Worm (Caenorhabditis elegans) whole organism, L3 larva: Measurements from ENCODE around the gene wrm-1.
A peak's percentile ranks its signal among the peaks of the same experiment; 100 is the strongest.

ENCODE experiments used
- R02D3.7 ChIP-seq: fragments of 150-350 bp; optimal IDR thresholded peaks from 2 replicates; lab custom pipeline; 2014; ENCODE audit warnings: missing biosample characterization, missing genetic modification characterization
- aly-2 ChIP-seq: fragments of 150-350 bp; optimal IDR thresholded peaks from 2 replicates; lab custom pipeline; 2014; ENCODE audit warnings: missing biosample characterization, missing genetic modification characterization
- ceh-28 ChIP-seq: fragments of 150-350 bp; optimal IDR thresholded peaks from 2 replicates; lab custom pipeline; 2014; ENCODE audit warnings: missing biosample characterization, missing genetic modification reagents, missing genetic modification characterization
- ceh-82 ChIP-seq: fragments of 150-350 bp; optimal IDR thresholded peaks from 2 replicates; lab custom pipeline; 2014; ENCODE audit warnings: missing biosample characterization, missing genetic modification characterization
- ceh-9 ChIP-seq: sonication (generic microtip); optimal IDR thresholded peaks from 2 replicates; lab custom pipeline; 2018; ENCODE audit warnings: missing biosample characterization, missing genetic modification characterization
- egl-27 ChIP-seq: sonication (generic microtip); optimal IDR thresholded peaks from 4 replicates; lab custom pipeline; 2017; ENCODE audit warnings: missing biosample characterization, missing genetic modification reagents, missing genetic modification characterization
- elt-1 ChIP-seq: fragments of 150-350 bp; optimal IDR thresholded peaks from 2 replicates; lab custom pipeline; 2014; ENCODE audit warnings: missing biosample characterization, missing genetic modification characterization
- elt-2 ChIP-seq: sonication (generic microtip); optimal IDR thresholded peaks from 2 replicates; lab custom pipeline; 2016; ENCODE audit warnings: missing genetic modification reagents, mild to moderate bottlenecking, missing genetic modification characterization, missing compliant biosample characterization
- elt-3 ChIP-seq, 3 experiments: fragments of 150-350 bp in 1 of 3; sonication (generic microtip) in 2 of 3; optimal IDR thresholded peaks; 2 replicates in 2 of 3; 4 replicates in 1 of 3; lab custom pipeline; 2014 to 2017; ENCODE audit warnings: missing biosample characterization in 3 of 3, missing genetic modification characterization in 3 of 3
- eor-1 ChIP-seq, 2 experiments: fragments of 150-350 bp; optimal IDR thresholded peaks; 2 replicates each; lab custom pipeline; 2014 to 2018; ENCODE audit warnings: missing biosample characterization in 2 of 2, missing genetic modification characterization in 2 of 2
- fkh-10 ChIP-seq: sonication (generic microtip); optimal IDR thresholded peaks from 2 replicates; lab custom pipeline; 2017; ENCODE audit warnings: missing biosample characterization, missing genetic modification reagents, missing genetic modification characterization
- fos-1 ChIP-seq: fragments of 150-350 bp; optimal IDR thresholded peaks from 2 replicates; lab custom pipeline; 2014; ENCODE audit warnings: missing biosample characterization, missing genetic modification characterization
- hmg-11 ChIP-seq: sonication (generic microtip); optimal IDR thresholded peaks from 2 replicates; lab custom pipeline; 2016; ENCODE audit warnings: missing genetic modification characterization, missing compliant biosample characterization
- jun-1 ChIP-seq: fragments of 150-350 bp; optimal IDR thresholded peaks from 2 replicates; lab custom pipeline; 2014; ENCODE audit warnings: missing biosample characterization, missing genetic modification reagents, missing genetic modification characterization
- lin-15B ChIP-seq: fragments of 150-350 bp; optimal IDR thresholded peaks from 2 replicates; lab custom pipeline; 2014; ENCODE audit warnings: missing biosample characterization, missing genetic modification characterization
- lsy-12 ChIP-seq: sonication (generic microtip); optimal IDR thresholded peaks from 2 replicates; lab custom pipeline; 2016; ENCODE audit warnings: mild to moderate bottlenecking, missing genetic modification characterization, missing compliant biosample characterization
- mdl-1 ChIP-seq: fragments of 150-350 bp; optimal IDR thresholded peaks from 2 replicates; lab custom pipeline; 2014; ENCODE audit warnings: missing biosample characterization, missing genetic modification characterization
- mml-1 ChIP-seq: fragments of 150-350 bp; sonication (generic microtip); optimal IDR thresholded peaks from 3 replicates; lab custom pipeline; 2014; ENCODE audit warnings: missing biosample characterization, missing genetic modification characterization
- nhr-11 ChIP-seq: fragments of 150-350 bp; optimal IDR thresholded peaks from 2 replicates; lab custom pipeline; 2014; ENCODE audit warnings: missing biosample characterization, missing genetic modification characterization
- nhr-12 ChIP-seq: fragments of 150-350 bp; optimal IDR thresholded peaks from 2 replicates; lab custom pipeline; 2014; ENCODE audit warnings: missing biosample characterization, missing genetic modification characterization
- nhr-23 ChIP-seq: fragments of 150-350 bp; optimal IDR thresholded peaks from 2 replicates; lab custom pipeline; 2014; ENCODE audit warnings: missing biosample characterization, missing genetic modification reagents, missing genetic modification characterization
- nhr-237 ChIP-seq: fragments of 150-350 bp; optimal IDR thresholded peaks from 2 replicates; lab custom pipeline; 2014; ENCODE audit warnings: missing biosample characterization, missing genetic modification characterization
- nhr-25 ChIP-seq: sonication (generic microtip); optimal IDR thresholded peaks from 2 replicates; lab custom pipeline; 2017; ENCODE audit warnings: missing biosample characterization, missing genetic modification characterization
- nhr-43 ChIP-seq: sonication (generic microtip); optimal IDR thresholded peaks from 2 replicates; lab custom pipeline; 2016; ENCODE audit warnings: mild to moderate bottlenecking, missing genetic modification characterization, missing compliant biosample characterization; ENCODE audit not compliant: poor library complexity, severe bottlenecking
- nhr-67 ChIP-seq: fragments of 150-350 bp; optimal IDR thresholded peaks from 2 replicates; lab custom pipeline; 2014; ENCODE audit warnings: missing biosample characterization, missing genetic modification characterization
- nhr-76 ChIP-seq: fragments of 150-350 bp; sonication (generic microtip); optimal IDR thresholded peaks from 5 replicates; lab custom pipeline; 2014; ENCODE audit warnings: missing biosample characterization, missing genetic modification characterization
- nhr-77 ChIP-seq: fragments of 150-350 bp; optimal IDR thresholded peaks from 2 replicates; lab custom pipeline; 2014; ENCODE audit warnings: missing biosample characterization, missing genetic modification characterization
- pha-4 ChIP-seq: fragments of 150-350 bp; optimal IDR thresholded peaks from 2 replicates; lab custom pipeline; 2014; ENCODE audit warnings: missing biosample characterization, missing genetic modification reagents, missing genetic modification characterization
- pqm-1 ChIP-seq: fragments of 150-350 bp; optimal IDR thresholded peaks from 2 replicates; lab custom pipeline; 2017; ENCODE audit warnings: missing biosample characterization, missing genetic modification characterization, inconsistent platforms
- sea-2 ChIP-seq: fragments of 150-350 bp; sonication (generic microtip); optimal IDR thresholded peaks from 4 replicates; lab custom pipeline; 2014; ENCODE audit warnings: missing biosample characterization, missing genetic modification reagents, missing genetic modification characterization
- snpc-4 ChIP-seq: fragments of 150-350 bp; optimal IDR thresholded peaks from 2 replicates; lab custom pipeline; 2014; ENCODE audit warnings: missing biosample characterization, missing genetic modification characterization
- tbx-2 ChIP-seq: sonication (generic microtip); optimal IDR thresholded peaks from 2 replicates; lab custom pipeline; 2016; ENCODE audit warnings: mild to moderate bottlenecking, missing genetic modification characterization, missing compliant biosample characterization
- unc-39 ChIP-seq: sonication (generic microtip); optimal IDR thresholded peaks from 4 replicates; lab custom pipeline; 2017; ENCODE audit warnings: missing biosample characterization, missing genetic modification characterization
- zag-1 ChIP-seq: fragments of 150-350 bp; optimal IDR thresholded peaks from 2 replicates; lab custom pipeline; 2014; ENCODE audit warnings: missing biosample characterization, missing genetic modification characterization
- ztf-11 ChIP-seq: fragments of 150-350 bp; optimal IDR thresholded peaks from 2 replicates; lab custom pipeline; 2014; ENCODE audit warnings: missing biosample characterization, missing genetic modification characterization
- ztf-4 ChIP-seq: fragments of 150-350 bp; optimal IDR thresholded peaks from 2 replicates; lab custom pipeline; 2014; ENCODE audit warnings: missing biosample characterization, missing genetic modification characterization

The wrm-1 gene

DNA sequence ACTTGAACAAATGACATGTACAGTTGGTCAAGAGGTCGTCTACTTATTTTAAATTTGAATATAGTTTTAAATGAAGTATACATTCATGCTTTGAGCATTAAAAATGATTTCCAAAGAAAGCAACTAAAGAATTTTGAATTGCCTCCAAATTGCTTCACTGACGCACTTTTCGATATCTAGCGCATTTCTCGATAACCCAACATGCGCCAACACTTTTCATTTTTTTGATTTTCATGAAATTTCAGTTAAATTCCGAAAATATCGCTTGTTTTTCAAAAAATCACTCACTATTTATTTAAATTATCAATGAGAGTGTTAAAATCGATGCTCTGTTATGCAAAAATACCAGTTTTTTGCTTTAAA, 2.8 kb upstream of the wrm-1 start:
- TF ChIP-seq elt-2 (tag; lab: Kevin White, UChicago) = no peak
- TF ChIP-seq nhr-23 (tag; lab: Kevin White, UChicago) = no peak
- no peak for TF ChIP-seq nhr-237 (tag; lab: Kevin White, UChicago)
- peak; percentile 21 for TF ChIP-seq lin-15B
- no peak for TF ChIP-seq ceh-9 (tag; lab: Kevin White, UChicago)
- no peak for TF ChIP-seq tbx-2 (tag; lab: Kevin White, UChicago)
- no peak for TF ChIP-seq nhr-11 (tag; lab: Kevin White, UChicago)
- TF ChIP-seq, all 47 proteins: peak for 1

- TF ChIP-seq nhr-67 (no peak), nhr-12 (tag; lab: Kevin White, UChicago) (no peak), ztf-11 (no peak), fos-1 (tag; lab: Kevin White, UChicago) (no peak), elt-2 (tag; lab: Kevin White, UChicago) (no peak), pha-4 (tag; lab: Kevin White, UChicago) (no peak), zag-1 (tag; lab: Kevin White, UChicago) (no peak), egl-27 (no peak), nhr-77 (tag; lab: Kevin White, UChicago) (no peak), ceh-9 (tag; lab: Kevin White, UChicago) (no peak), jun-1 (no peak), mml-1 (tag; lab: Kevin White, UChicago) (no peak), eor-1 (tag; optimal IDR thresholded peaks at IDR 0.05; lab: Kevin White, UChicago) (no peak), aly-2 (tag; lab: Kevin White, UChicago) (no peak), elt-3 (tag; optimal IDR thresholded peaks at IDR 0.05; lab: Kevin White, UChicago) (no peak), nhr-237 (tag; lab: Kevin White, UChicago) (no peak)
Observed at ce11 chrIII:5720266-5721019, 2.2 kb upstream of the wrm-1 start.

- TF ChIP-seq ceh-82 (tag; lab: Kevin White, UChicago) (no peak), nhr-43 (no peak), nhr-11 (tag; lab: Kevin White, UChicago) (no peak)
Observed at ce11 chrIII:5721488-5721887, 1.2 kb upstream of the wrm-1 start.

- TF ChIP-seq unc-39 = no peak
- TF ChIP-seq fos-1 (tag; lab: Kevin White, UChicago) = no peak
- TF ChIP-seq pqm-1 = peak; percentile 87
- TF ChIP-seq ceh-82 (tag; lab: Kevin White, UChicago) = no peak
- no peak for TF ChIP-seq tbx-2 (tag; lab: Kevin White, UChicago)
- TF ChIP-seq R02D3.7 = peak; percentile 42
- TF ChIP-seq sea-2 (GFP tag; lab: Kevin White, UChicago) = no peak
- TF ChIP-seq snpc-4 (tag; lab: Kevin White, UChicago) = peak; percentile 85
- TF ChIP-seq nhr-25 (tag; lab: Kevin White, UChicago) = peak; percentile 24
- peak; percentile 22 for TF ChIP-seq jun-1
- peak; percentile 52 for TF ChIP-seq lin-15B
- no peak for TF ChIP-seq mdl-1
- TF ChIP-seq elt-3 (tag; optimal IDR thresholded peaks at IDR 0.05; lab: Kevin White, UChicago) = no peak
- peak; percentile 54 for TF ChIP-seq pha-4 (tag; lab: Kevin White, UChicago)
- no peak for TF ChIP-seq ztf-4 (tag; lab: Kevin White, UChicago)
- peak; percentile 74 for TF ChIP-seq nhr-23 (tag; lab: Kevin White, UChicago)
- peak; percentile 50 for TF ChIP-seq elt-1 (tag; lab: Kevin White, UChicago)
- TF ChIP-seq elt-2 (tag; lab: Kevin White, UChicago) = peak; percentile 91
- TF ChIP-seq nhr-43 = peak; percentile 90
- peak; percentile 83 for TF ChIP-seq lsy-12 (tag; lab: Kevin White, UChicago)
- peak; percentile 41 for TF ChIP-seq hmg-11
- TF ChIP-seq egl-27 = no peak
- TF ChIP-seq ceh-28 = peak; percentile 79
- no peak for TF ChIP-seq fkh-10 (GFP tag; lab: Kevin White, UChicago)
- TF ChIP-seq nhr-76 (tag; lab: Kevin White, UChicago) = no peak
Observed at ce11 chrIII:5721888-5722287, 762 bp upstream of the wrm-1 start.
